Worm (Caenorhabditis elegans) whole organism, L4/young adult: ENCODE data around the gene Y73F8A.32.

Experiments
- W03F9.2 ChIP-seq: fragments of 150-350 bp; optimal IDR thresholded peaks from 2 replicates; lab custom pipeline; 2014; ENCODE audit warnings: missing biosample characterization, missing genetic modification characterization
- dao-5 ChIP-seq: sonication (generic microtip); optimal IDR thresholded peaks from 2 replicates; lab custom pipeline; 2016; ENCODE audit warnings: missing genotype, missing genetic modification characterization, moderate library complexity, missing compliant biosample characterization

ce11 chrIV:15476369-15476768 lies 44.9 kb downstream of the Y73F8A.32 start:
- TF ChIP-seq W03F9.2 (tag; lab: Kevin White, UChicago) (no peak), dao-5 (tag; lab: Kevin White, UChicago) (no peak)
